Fruit fly (Drosophila melanogaster): ENCODE results near the gene chp.

chp gene

DNA sequence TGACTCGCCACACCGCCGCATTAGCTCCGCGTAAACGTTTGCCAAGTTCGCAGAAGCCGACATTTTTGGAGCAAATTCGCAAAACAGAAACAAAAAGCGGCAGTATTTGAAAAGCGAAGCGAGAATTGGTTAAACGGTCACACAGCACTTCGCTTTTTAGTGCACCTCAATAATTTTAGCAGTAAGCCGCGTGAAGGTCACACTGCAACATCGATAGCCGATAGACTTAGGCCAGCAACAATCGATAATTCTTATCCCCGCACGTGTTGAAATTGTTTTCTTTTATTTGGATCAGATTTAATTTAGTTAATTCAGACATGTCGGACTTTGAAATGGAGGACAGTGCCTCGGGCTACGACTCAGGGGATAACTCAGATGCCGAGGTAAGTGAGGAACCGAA lies 2.7 kb upstream of the chp start, which contains the start of the genes Zwilch and CG1542:
TSS of gene Zwilch (minus strand) at position 150 of the 400 bp plus-strand sequence.
TSS of gene CG1542 (plus strand) at position 232 of the 400 bp plus-strand sequence.
- TF ChIP-seq CTCF (optimal IDR thresholded peaks at IDR 0.05) (peak; percentile 29 to 34), CG8478 (optimal IDR thresholded peaks at IDR 0.05) (no peak)

- TF ChIP-seq CG8478 (optimal IDR thresholded peaks at IDR 0.05) (no peak), CTCF (optimal IDR thresholded peaks at IDR 0.05) (no peak)
These were observed 13.2 kb downstream of the chp start for dm6 chr3R:31197142-31197994.

dm6 chr3R:31196731-31197130 lies 13.8 kb downstream of the chp start, which contains the start of gene CG1544:
Gene CG1544 (plus strand): TSS chr3R:31196916.
- TF ChIP-seq CTCF (optimal IDR thresholded peaks at IDR 0.05) (peak in 1 of 2 experiments; percentile 10), CG8478 (optimal IDR thresholded peaks at IDR 0.05) (no peak)

DNA sequence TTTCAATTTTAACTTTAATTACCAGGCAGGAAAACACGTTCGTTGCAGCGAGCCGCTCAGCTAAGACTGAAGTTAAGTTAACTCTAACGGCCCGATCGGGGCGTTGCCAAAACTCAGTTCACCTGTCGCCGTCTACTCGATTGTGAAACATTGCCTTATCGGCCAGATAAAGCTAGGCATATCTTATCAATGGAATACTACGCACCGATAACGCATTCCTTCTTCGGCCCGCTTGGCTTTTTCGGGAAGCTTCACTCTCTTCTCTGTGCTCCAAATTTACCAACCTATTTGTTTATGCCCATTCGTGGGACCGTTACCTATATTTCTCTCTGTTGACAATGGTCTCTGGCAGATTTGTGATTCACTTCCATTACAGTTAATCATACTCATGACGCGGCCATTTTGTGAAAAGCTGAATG lies 14.8 kb downstream of the chp start, which contains the start of gene mesh:
TSS of gene mesh (minus strand) at position 68 of the 419 bp plus-strand sequence.
- TF ChIP-seq CG8478 (optimal IDR thresholded peaks at IDR 0.05) = no peak
- TF ChIP-seq CTCF (optimal IDR thresholded peaks at IDR 0.05) = no peak

- no peak for TF ChIP-seq CTCF (optimal IDR thresholded peaks at IDR 0.05)
These were observed 15.9 kb downstream of the chp start for dm6 chr3R:31194627-31195026.

DNA sequence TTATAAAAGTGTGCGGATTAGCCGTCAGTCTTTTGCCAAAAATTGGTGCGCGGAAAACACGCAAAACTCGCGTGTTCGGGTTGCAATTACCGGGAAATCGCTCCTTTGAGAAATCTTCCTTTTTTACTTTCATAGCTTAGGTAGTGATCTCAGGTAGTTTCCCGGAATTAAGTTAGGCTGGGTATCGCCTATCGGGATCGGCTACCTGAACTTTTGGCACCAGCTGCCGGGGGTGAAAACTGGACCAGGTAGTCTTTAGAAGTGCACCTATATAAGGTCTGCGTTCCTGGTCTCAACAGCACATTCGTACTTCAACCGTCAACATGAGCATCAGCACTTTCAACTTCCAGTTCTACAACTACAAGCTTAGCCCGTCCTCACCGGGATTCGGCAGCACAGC lies 17.5 kb downstream of the chp start, which contains the start of gene bnk:
TSS of gene bnk (plus strand) at position 301 of the 400 bp plus-strand sequence.
- no peak for TF ChIP-seq CG8478 (optimal IDR thresholded peaks at IDR 0.05)

DNA sequence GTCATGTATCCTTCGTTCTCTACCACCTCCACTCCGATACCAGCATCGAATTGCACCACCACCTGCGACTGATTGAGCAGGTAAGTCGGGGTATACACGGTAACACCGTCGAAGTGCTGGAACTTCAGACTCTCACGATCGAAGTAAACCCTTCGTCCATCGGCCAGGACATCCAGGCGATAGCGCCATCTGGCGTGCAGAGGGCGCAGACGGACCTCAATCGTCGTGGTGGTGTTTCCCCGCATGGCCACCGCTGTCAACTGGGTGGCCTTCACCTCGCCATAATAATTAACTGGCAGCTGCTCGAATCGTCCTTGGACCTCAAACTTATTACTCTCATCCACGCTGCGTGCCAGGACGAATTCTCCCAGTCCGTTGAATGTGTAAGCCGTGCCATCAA lies 28.7 kb downstream of the chp start:
- TF ChIP-seq CG8478 (optimal IDR thresholded peaks at IDR 0.05) = no peak
- TF ChIP-seq CTCF (optimal IDR thresholded peaks at IDR 0.05) = peak; percentile 54 to 77

DNA sequence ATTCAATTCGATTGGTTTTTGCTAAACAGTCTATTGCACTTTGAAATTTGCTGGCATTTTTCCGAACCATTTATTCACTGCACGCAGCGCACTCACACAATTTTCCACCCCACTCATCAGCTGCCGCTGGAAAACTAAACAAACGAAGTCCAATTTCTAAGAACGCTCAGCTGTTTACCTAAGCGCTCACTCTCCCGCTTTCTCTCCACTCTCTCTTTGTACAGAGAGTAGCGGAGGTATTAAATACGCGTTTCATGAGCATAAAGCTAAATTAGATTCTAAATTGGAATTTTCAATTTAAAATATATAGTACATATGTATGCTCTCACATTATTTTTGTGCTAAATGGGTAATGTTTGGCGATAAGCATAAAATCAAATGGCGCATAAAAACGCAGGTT lies 41.6 kb downstream of the chp start, which contains the start of gene stops:
TSS of gene stops (minus strand) at position 139 of the 400 bp plus-strand sequence.
- TF ChIP-seq CTCF (optimal IDR thresholded peaks at IDR 0.05) (no peak), CG8478 (optimal IDR thresholded peaks at IDR 0.05) (no peak)

- TF ChIP-seq CG8478 (optimal IDR thresholded peaks at IDR 0.05) (no peak), CTCF (optimal IDR thresholded peaks at IDR 0.05) (no peak)
These were observed 42.1 kb downstream of the chp start for dm6 chr3R:31168429-31168828.
